Fruit fly (Drosophila melanogaster) Kc167 (cell line): Measurements from ENCODE around the gene Cpr65Aw.

Experiments
- h ChIP-seq: fragments of >200 bp; optimal IDR thresholded peaks from 3 replicates; lab custom pipeline; 2018; ENCODE audit warnings: missing external identifiers
- insv ChIP-seq: fragments of >200 bp; optimal IDR thresholded peaks from 3 replicates; lab custom pipeline; 2018; ENCODE audit warnings: missing external identifiers

- TF ChIP-seq insv: no peak
- no peak for TF ChIP-seq h (lab: Kevin White, UChicago)
These were observed at the start of gene Cpr65Aw for dm6 chr3L:6142313-6142712.
